Worm (Caenorhabditis elegans) whole organism, mixed stage, embryonic: ENCODE measurements around the gene F07B10.4.

ENCODE experiments used
- ceh-83 ChIP-seq: fragments of 200-800 bp; sonication (Bioruptor generic); optimal IDR thresholded peaks from 2 replicates; lab custom pipeline; 2018; ENCODE audit warnings: mild to moderate bottlenecking, missing genetic modification characterization, missing compliant biosample characterization
- lin-13 ChIP-seq: fragments of 150-350 bp; optimal IDR thresholded peaks from 2 replicates; lab custom pipeline; 2014; ENCODE audit warnings: missing biosample characterization, missing genetic modification characterization
- nhr-76 ChIP-seq: sonication (generic microtip); optimal IDR thresholded peaks from 2 replicates; lab custom pipeline; 2017; ENCODE audit warnings: missing biosample characterization, missing genetic modification characterization
- pha-4 ChIP-seq: fragments of 150-350 bp; optimal IDR thresholded peaks from 2 replicates; lab custom pipeline; 2018; ENCODE audit warnings: missing biosample characterization, missing genetic modification reagents, missing genetic modification characterization
- sptf-1 ChIP-seq: sonication (generic microtip); optimal IDR thresholded peaks from 2 replicates; lab custom pipeline; 2017; ENCODE audit warnings: mild to moderate bottlenecking, missing genetic modification characterization, moderate library complexity, missing compliant biosample characterization

- no peak for TF ChIP-seq nhr-76 (tag; lab: Kevin White, UChicago)
- TF ChIP-seq pha-4 (tag; lab: Kevin White, UChicago) = no peak
- no peak for TF ChIP-seq lin-13
- TF ChIP-seq sptf-1 (tag; lab: Kevin White, UChicago) = no peak
- TF ChIP-seq ceh-83 (GFP tag; lab: Kevin White, UChicago) = no peak
These were observed 37.6 kb upstream of the F07B10.4 start, which contains the start of gene srh-47 for ce11 chrV:11300539-11300938.
